Fruit fly (Drosophila melanogaster) whole organism, wandering third instar larva: ENCODE measurements around the gene heca.

Experiments
- CG9705 ChIP-seq: fragments of 200-800 bp; sonication (Bioruptor generic); optimal IDR thresholded peaks from 2 replicates; lab custom pipeline; 2018; ENCODE audit warnings: missing biosample characterization, mild to moderate bottlenecking, missing genetic modification characterization
- Dfd ChIP-seq: fragments of >200 bp; optimal IDR thresholded peaks from 2 replicates; lab custom pipeline; 2017; ENCODE audit warnings: missing biosample characterization, missing genetic modification characterization
- Hr83 ChIP-seq: fragments of 200-300 bp; sonication (Bioruptor generic); optimal IDR thresholded peaks from 2 replicates; lab custom pipeline; 2016; ENCODE audit warnings: missing biosample characterization, mild to moderate bottlenecking, missing genetic modification characterization, moderate library complexity; ENCODE audit not compliant: poor library complexity, severe bottlenecking
- OdsH ChIP-seq: fragments of 200-800 bp; sonication (Bioruptor generic); optimal IDR thresholded peaks from 2 replicates; lab custom pipeline; 2016; ENCODE audit warnings: missing biosample characterization, mild to moderate bottlenecking, missing genetic modification characterization
- Vsx2 ChIP-seq: fragments of 200-300, 225-300 bp; sonication (Bioruptor generic); optimal IDR thresholded peaks from 2 replicates; lab custom pipeline; 2018; ENCODE audit warnings: missing biosample characterization, missing genetic modification characterization; ENCODE audit not compliant: partially characterized antibody
- brk ChIP-seq: fragments of 200-800 bp; sonication (Bioruptor generic); optimal IDR thresholded peaks from 2 replicates; lab custom pipeline; 2016; ENCODE audit warnings: missing biosample characterization, mild to moderate bottlenecking, missing genetic modification characterization
- ey ChIP-seq: fragments of 200-800 bp; sonication (Bioruptor generic); optimal IDR thresholded peaks from 2 replicates; lab custom pipeline; 2016; ENCODE audit warnings: missing biosample characterization, missing genetic modification characterization
- psq ChIP-seq: fragments of 200-800 bp; sonication (Bioruptor generic); optimal IDR thresholded peaks from 3 replicates; lab custom pipeline; 2017; ENCODE audit warnings: missing biosample characterization, mild to moderate bottlenecking, missing genetic modification characterization, moderate library complexity
- rgr ChIP-seq: fragments of 200-800 bp; sonication (Bioruptor generic); optimal IDR thresholded peaks from 3 replicates; lab custom pipeline; 2016; ENCODE audit warnings: missing biosample characterization, mild to moderate bottlenecking, missing genetic modification characterization
- usp ChIP-seq: fragments of >200 bp; optimal IDR thresholded peaks from 2 replicates; lab custom pipeline; 2017; ENCODE audit warnings: missing biosample characterization, missing genetic modification characterization

dm6 chr3R:30304884-30305529, 27.3 kb downstream of the heca start:
- TF ChIP-seq OdsH (GFP tag; lab: Kevin White, UChicago): no peak
- TF ChIP-seq brk: no peak
- TF ChIP-seq CG9705 (GFP tag; lab: Kevin White, UChicago): no peak
- no peak for TF ChIP-seq psq (GFP tag; lab: Kevin White, UChicago)
- TF ChIP-seq rgr (GFP tag; lab: Kevin White, UChicago): no peak
- TF ChIP-seq ey (GFP tag; lab: Kevin White, UChicago): no peak
- no peak for TF ChIP-seq usp
- TF ChIP-seq Vsx2: no peak
- TF ChIP-seq Dfd (GFP tag; lab: Kevin White, UChicago): no peak
- TF ChIP-seq Hr83 (GFP tag; lab: Kevin White, UChicago): no peak
